Worm (Caenorhabditis elegans) whole organism, L4 larva: ENCODE results near the gene F54D5.23.

Experiments used
- ceh-82 ChIP-seq: sonication (generic microtip); optimal IDR thresholded peaks from 2 replicates; lab custom pipeline; 2017; ENCODE audit warnings: missing biosample characterization, missing genetic modification characterization
- daf-19 ChIP-seq: fragments of 200-800 bp; sonication (Bioruptor generic); conservative IDR thresholded peaks from 2 replicates; pipeline ENCODE4 v1.3.6; 2022; ENCODE audit warnings: missing genetic modification characterization, missing compliant biosample characterization
- nhr-237 ChIP-seq: sonication (generic microtip); optimal IDR thresholded peaks from 2 replicates; lab custom pipeline; 2017; ENCODE audit warnings: missing biosample characterization, missing genetic modification characterization
- pha-4 ChIP-seq, 2 experiments: fragments of 150-350 bp in 1 of 2; fragments of 200-800 bp in 1 of 2; sonication (Bioruptor generic) in 1 of 2; IDR thresholded peaks in 1 of 2; optimal IDR thresholded peaks in 1 of 2; 2 replicates each; pipeline versions ENCODE4 v1.3.6 to Lab custom; 2014 to 2022; ENCODE audit warnings: missing genetic modification characterization in 2 of 2, missing genetic modification reagents in 2 of 2, missing biosample characterization in 1 of 2, missing compliant biosample characterization in 1 of 2

- TF ChIP-seq pha-4 (GFP tag; IDR thresholded peaks at IDR 0.05; lab: Robert Waterston, UW) (no peak), pha-4 (tag; optimal IDR thresholded peaks at IDR 0.05; lab: Kevin White, UChicago) (no peak), nhr-237 (tag; lab: Kevin White, UChicago) (no peak), daf-19 (no peak), ceh-82 (tag; lab: Kevin White, UChicago) (no peak)
These were observed 35.5 kb upstream of the F54D5.23 start for ce11 chrII:11604613-11605012.
